Fruit fly (Drosophila melanogaster): ENCODE data around the gene Brd8.

The Brd8 gene

dm6 chr3R:29213416-29213815 is 9.9 kb upstream of the Brd8 start:
- peak; percentile 31 for TF ChIP-seq CG17385 (GFP tag; optimal IDR thresholded peaks at IDR 0.05)
- 0 out of 2 replicates have a peak, but pooled peaks have one; percentile 22 for TF ChIP-seq chm (GFP tag; IDR thresholded peaks at IDR 0.05)
- TF ChIP-seq chif (GFP tag; optimal IDR thresholded peaks at IDR 0.05), result no peak
- TF ChIP-seq Ets65A (GFP tag), result peak; percentile 85
- TF ChIP-seq YL-1 (GFP tag; optimal IDR thresholded peaks at IDR 0.05), result no peak
- TF ChIP-seq run (tag; optimal IDR thresholded peaks at IDR 0.05), result no peak
- no peak for TF ChIP-seq lola (GFP tag; optimal IDR thresholded peaks at IDR 0.05)
- TF ChIP-seq wor (GFP tag; IDR thresholded peaks at IDR 0.05), result no peak
- TF ChIP-seq Dref (GFP tag; IDR thresholded peaks at IDR 0.05), result no peak
- TF ChIP-seq sug (tag; optimal IDR thresholded peaks at IDR 0.05), result no peak
- TF ChIP-seq ewg (GFP tag; optimal IDR thresholded peaks at IDR 0.05), result peak; percentile 6

dm6 chr3R:29214262-29214661 is 9.0 kb upstream of the Brd8 start:
- TF ChIP-seq scrt (GFP tag; optimal IDR thresholded peaks at IDR 0.05) (peak; percentile 98), pzg (GFP tag; optimal IDR thresholded peaks at IDR 0.05) (peak; percentile 37), CG10366 (GFP tag; IDR thresholded peaks at IDR 0.05) (peak; percentile 99), CG15011 (GFP tag; optimal IDR thresholded peaks at IDR 0.05) (peak; percentile 99), CG11723 (GFP tag; optimal IDR thresholded peaks at IDR 0.05) (peak; percentile 99), CG6175 (GFP tag; IDR thresholded peaks at IDR 0.05) (peak; percentile 98), tgo (GFP tag; IDR thresholded peaks at IDR 0.05) (peak; percentile 99), wor (GFP tag; IDR thresholded peaks at IDR 0.05) (peak; percentile 97), tin (GFP tag; optimal IDR thresholded peaks at IDR 0.05) (peak; percentile 100), bcd (GFP tag; optimal IDR thresholded peaks at IDR 0.05) (peak; percentile 99), trh (GFP tag; optimal IDR thresholded peaks at IDR 0.05) (peak; percentile 98), Adf1 (GFP tag; IDR thresholded peaks at IDR 0.05) (peak; percentile 91), Usf (GFP tag; optimal IDR thresholded peaks at IDR 0.05) (peak; percentile 99), vnd (GFP tag; IDR thresholded peaks at IDR 0.05; ENCODE audit: partially characterized antibody) (no peak), insv (GFP tag; optimal IDR thresholded peaks at IDR 0.05) (peak; percentile 82 to 85), Asciz (GFP tag; optimal IDR thresholded peaks at IDR 0.05) (peak; percentile 99), sqz (GFP tag; optimal IDR thresholded peaks at IDR 0.05) (peak; percentile 99), CG1792 (GFP tag; optimal IDR thresholded peaks at IDR 0.05) (peak; percentile 98), amos (GFP tag; IDR thresholded peaks at IDR 0.05; ENCODE audit: partially characterized antibody) (peak; percentile 40; the same call in 1 of the 2 replicates), odd (GFP tag; optimal IDR thresholded peaks at IDR 0.05) (peak; percentile 99), CG2116 (GFP tag; optimal IDR thresholded peaks at IDR 0.05) (peak; percentile 89), Hr3 (GFP tag; optimal IDR thresholded peaks at IDR 0.05) (peak; percentile 99), esg (GFP tag; conservative IDR thresholded peaks at IDR 0.05) (peak; percentile 99), CoRest (tag; optimal IDR thresholded peaks at IDR 0.05) (peak; percentile 99), Ptx1 (GFP tag; IDR thresholded peaks at IDR 0.05) (peak; percentile 99), Fer3 (tag; optimal IDR thresholded peaks at IDR 0.05) (peak; percentile 99), Nf-YA (GFP tag; IDR thresholded peaks at IDR 0.05) (peak; percentile 99), unpg (GFP tag; optimal IDR thresholded peaks at IDR 0.05) (peak; percentile 100), pum (GFP tag; optimal IDR thresholded peaks at IDR 0.05) (peak; percentile 99), Sry-β (GFP tag; optimal IDR thresholded peaks at IDR 0.05) (peak; percentile 75), lmd (GFP tag; IDR thresholded peaks at IDR 0.05) (peak; percentile 99), CG7963 (GFP tag; IDR thresholded peaks at IDR 0.05; ENCODE audit: partially characterized antibody) (no peak), CG2875 (GFP tag; optimal IDR thresholded peaks at IDR 0.05) (peak; percentile 99), CG10565 (GFP tag; optimal IDR thresholded peaks at IDR 0.05) (peak; percentile 97), CG4282 (GFP tag; optimal IDR thresholded peaks at IDR 0.05) (peak; percentile 98), sna (GFP tag; IDR thresholded peaks at IDR 0.05; ENCODE audit: partially characterized antibody) (no peak), H15 (GFP tag; IDR thresholded peaks at IDR 0.05) (peak; percentile 99), gcm (GFP tag; optimal IDR thresholded peaks at IDR 0.05) (peak; percentile 99), CG14441 (GFP tag; IDR thresholded peaks at IDR 0.05) (peak; percentile 99), CG5953 (GFP tag; IDR thresholded peaks at IDR 0.05) (peak; percentile 99)
